Fruit fly (Drosophila melanogaster) Kc167 (cell line): Measurements from ENCODE around the gene EMC10.

Experiments
- Myc ChIP-seq: fragments of >200 bp; optimal IDR thresholded peaks from 2 replicates; lab custom pipeline; 2017; ENCODE audit warnings: missing external identifiers
- Sin3A ChIP-seq: fragments of >200 bp; optimal IDR thresholded peaks from 2 replicates; lab custom pipeline; 2018; ENCODE audit warnings: missing external identifiers
- h ChIP-seq: fragments of >200 bp; optimal IDR thresholded peaks from 3 replicates; lab custom pipeline; 2018; ENCODE audit warnings: missing external identifiers
- psq ChIP-seq: fragments of >200 bp; optimal IDR thresholded peaks from 2 replicates; lab custom pipeline; 2017; ENCODE audit warnings: missing external identifiers
- ttk ChIP-seq: sonication (Bioruptor generic); optimal IDR thresholded peaks from 2 replicates; lab custom pipeline; 2017; ENCODE audit warnings: missing external identifiers

DNA sequence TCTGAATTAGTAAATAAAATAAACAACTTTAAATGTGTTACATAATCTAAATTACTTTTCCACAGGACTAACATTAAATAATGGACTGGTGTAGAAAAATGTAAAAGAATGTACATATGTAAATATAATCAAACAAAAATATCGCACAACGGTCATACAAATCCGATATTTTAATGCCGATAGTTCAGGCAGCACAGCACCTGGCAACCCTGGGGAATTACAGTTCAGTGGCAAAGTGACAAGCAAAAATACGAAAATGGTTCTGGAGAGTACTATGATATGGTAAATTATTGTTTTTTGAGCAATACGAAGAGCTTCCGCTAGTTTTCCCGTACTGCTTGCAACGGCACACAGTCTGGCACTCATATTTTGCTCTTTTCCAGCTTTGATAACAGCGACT lies 37.1 kb upstream of the EMC10 start, which contains the start of gene Rpn10:
- no peak for TF ChIP-seq Sin3A (lab: Kevin White, UChicago)
- no peak for TF ChIP-seq Myc (lab: Kevin White, UChicago)
- no peak for TF ChIP-seq h (lab: Kevin White, UChicago)
- no peak for TF ChIP-seq ttk
- no peak for TF ChIP-seq psq (lab: Kevin White, UChicago)
